Worm (Caenorhabditis elegans): ENCODE measurements around the gene B0361.4.

B0361.4 gene

ce11 chrIII:7291216-7291615, 32.4 kb downstream of the B0361.4 start:
- TF ChIP-seq F37D6.2 (tag; optimal IDR thresholded peaks at IDR 0.05) (no peak), mep-1 (tag; optimal IDR thresholded peaks at IDR 0.05) (no peak), dmd-6 (GFP tag; IDR thresholded peaks at IDR 0.05) (no peak), ama-1 (optimal IDR thresholded peaks at IDR 0.05) (no peak), unc-62 (GFP tag; optimal IDR thresholded peaks at IDR 0.05 in 1 of 2) (peak in 1 of 2 experiments; percentile 52), unc-62 (tag; optimal IDR thresholded peaks at IDR 0.05) (no peak), pqm-1 (tag; optimal IDR thresholded peaks at IDR 0.05) (no peak)

ce11 chrIII:7292569-7292968, 33.8 kb downstream of the B0361.4 start:
- TF ChIP-seq lsy-2 (tag; optimal IDR thresholded peaks at IDR 0.05) (peak in 1 of 2 experiments; percentile 49), php-3 (GFP tag; IDR thresholded peaks at IDR 0.05) (no peak), F37D6.2 (tag; optimal IDR thresholded peaks at IDR 0.05) (no peak), nhr-28 (tag; optimal IDR thresholded peaks at IDR 0.05) (peak; percentile 38), mxl-3 (GFP tag; optimal IDR thresholded peaks at IDR 0.05) (peak; percentile 90), aha-1 (tag) (peak; percentile 91), hlh-30 (tag; optimal IDR thresholded peaks at IDR 0.05; ENCODE audit: insufficient read depth) (peak; percentile 76), nhr-11 (tag; optimal IDR thresholded peaks at IDR 0.05) (no peak), mdl-1 (tag; optimal IDR thresholded peaks at IDR 0.05) (peak in 1 of 2 experiments; percentile 75), mes-2 (tag; optimal IDR thresholded peaks at IDR 0.05; ENCODE audit: poor library complexity, severe bottlenecking) (peak; percentile 8), mep-1 (tag; optimal IDR thresholded peaks at IDR 0.05) (peak; percentile 31), pqm-1 (tag; optimal IDR thresholded peaks at IDR 0.05) (no peak)

- TF ChIP-seq mes-2 (tag; optimal IDR thresholded peaks at IDR 0.05; ENCODE audit: poor library complexity, severe bottlenecking) (peak; percentile 27), mxl-2 (GFP tag; conservative IDR thresholded peaks at IDR 0.05) (no peak), lsy-2 (tag; optimal IDR thresholded peaks at IDR 0.05) (peak in 1 of 2 experiments; percentile 87), unc-130 (GFP tag; optimal IDR thresholded peaks at IDR 0.05) (peak; percentile 31), aha-1 (tag) (peak; percentile 21)
These were observed 34.4 kb downstream of the B0361.4 start, which contains the start of gene cwf-19L2 for ce11 chrIII:7293075-7293684. Gene cwf-19L2, plus strand, starts transcription at chrIII:7293634.

ce11 chrIII:7296092-7296668, 37.4 kb downstream of the B0361.4 start:
- TF ChIP-seq hlh-11 (tag; optimal IDR thresholded peaks at IDR 0.05) (peak; percentile 21), php-3 (GFP tag; IDR thresholded peaks at IDR 0.05) (no peak), nhr-25 (tag; optimal IDR thresholded peaks at IDR 0.05; ENCODE audit: borderline replicate concordance, insufficient read depth) (peak; percentile 37), lin-15B (tag; optimal IDR thresholded peaks at IDR 0.05) (no peak), unc-62 (GFP tag; optimal IDR thresholded peaks at IDR 0.05 in 1 of 2) (peak in 1 of 2 experiments; percentile 99), unc-62 (tag; optimal IDR thresholded peaks at IDR 0.05) (no peak), spr-3 (GFP tag; optimal IDR thresholded peaks at IDR 0.05) (no peak), hlh-30 (tag; optimal IDR thresholded peaks at IDR 0.05; ENCODE audit: insufficient read depth) (peak; percentile 25), F49E8.2 (tag; optimal IDR thresholded peaks at IDR 0.05; ENCODE audit: borderline replicate concordance) (no peak), nhr-28 (tag; optimal IDR thresholded peaks at IDR 0.05) (peak; percentile 61), ceh-28 (tag; optimal IDR thresholded peaks at IDR 0.05) (no peak), nhr-76 (tag; optimal IDR thresholded peaks at IDR 0.05) (no peak), dmd-6 (GFP tag; IDR thresholded peaks at IDR 0.05) (0 out of 2 replicates have a peak, but pooled peaks have one; percentile 10), unc-39 (tag; optimal IDR thresholded peaks at IDR 0.05) (no peak), aha-1 (tag) (peak; percentile 13), lsy-2 (tag; optimal IDR thresholded peaks at IDR 0.05) (peak in 1 of 2 experiments; percentile 35), F10B5.3 (tag; optimal IDR thresholded peaks at IDR 0.05) (no peak), mep-1 (tag; optimal IDR thresholded peaks at IDR 0.05) (peak; percentile 29), mxl-2 (GFP tag; conservative IDR thresholded peaks at IDR 0.05) (no peak), zag-1 (tag; optimal IDR thresholded peaks at IDR 0.05) (no peak)

ce11 chrIII:7297045-7297680, 38.4 kb downstream of the B0361.4 start:
- TF ChIP-seq mxl-3 (GFP tag; optimal IDR thresholded peaks at IDR 0.05) (peak; percentile 24), unc-62 (GFP tag; optimal IDR thresholded peaks at IDR 0.05 in 1 of 2) (peak in 1 of 2 experiments; percentile 93), unc-62 (tag; optimal IDR thresholded peaks at IDR 0.05) (no peak), lir-3 (tag; optimal IDR thresholded peaks at IDR 0.05) (no peak), T20F7.1 (GFP tag; optimal IDR thresholded peaks at IDR 0.05) (peak; percentile 19), nhr-76 (tag; optimal IDR thresholded peaks at IDR 0.05) (no peak), dmd-6 (GFP tag; IDR thresholded peaks at IDR 0.05) (peak; percentile 33; the same call in 1 of the 2 replicates), mep-1 (tag; optimal IDR thresholded peaks at IDR 0.05) (peak; percentile 22), nhr-28 (tag; optimal IDR thresholded peaks at IDR 0.05) (peak; percentile 14), mes-2 (tag; optimal IDR thresholded peaks at IDR 0.05; ENCODE audit: poor library complexity, severe bottlenecking) (peak; percentile 18), dve-1 (tag; optimal IDR thresholded peaks at IDR 0.05; ENCODE audit: insufficient read depth) (peak; percentile 1), Y105C5A.15 (GFP tag; IDR thresholded peaks at IDR 0.05) (no peak), lsy-2 (tag; optimal IDR thresholded peaks at IDR 0.05) (peak in 1 of 2 experiments; percentile 4), mdl-1 (tag; optimal IDR thresholded peaks at IDR 0.05) (peak in 1 of 2 experiments; percentile 27), hlh-11 (tag; optimal IDR thresholded peaks at IDR 0.05) (peak; percentile 10)
